Worm (Caenorhabditis elegans): ENCODE data around the gene C23G10.10.

DNA sequence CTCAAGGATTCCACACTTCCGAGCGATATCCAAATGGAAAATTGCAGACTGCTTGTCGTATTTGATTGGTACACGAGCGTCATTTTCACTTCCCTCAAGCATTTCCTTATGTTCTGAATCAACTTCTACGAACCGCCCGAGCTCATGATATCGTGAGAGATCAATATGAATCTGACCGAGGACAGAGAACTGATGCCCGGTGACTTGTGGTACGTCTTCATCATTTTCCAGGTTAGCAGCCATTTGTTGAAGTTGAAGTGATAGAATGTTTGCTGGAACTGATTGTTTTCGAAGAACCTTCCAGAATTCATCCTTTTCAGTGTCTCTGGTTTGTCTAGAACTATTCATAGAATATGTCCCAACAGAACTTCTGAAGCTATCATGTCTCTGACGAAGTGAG lies 47.2 kb downstream of the C23G10.10 start:
- TF ChIP-seq ama-1 (optimal IDR thresholded peaks at IDR 0.05) (no peak), tra-4 (tag; optimal IDR thresholded peaks at IDR 0.05) (no peak), ceh-13 (GFP tag; optimal IDR thresholded peaks at IDR 0.05) (no peak)
